Worm (Caenorhabditis elegans): ENCODE measurements around the gene Y38C1AA.6.
A peak's percentile ranks its signal among the peaks of the same experiment; 100 is the strongest.

Gene Y38C1AA.6

DNA sequence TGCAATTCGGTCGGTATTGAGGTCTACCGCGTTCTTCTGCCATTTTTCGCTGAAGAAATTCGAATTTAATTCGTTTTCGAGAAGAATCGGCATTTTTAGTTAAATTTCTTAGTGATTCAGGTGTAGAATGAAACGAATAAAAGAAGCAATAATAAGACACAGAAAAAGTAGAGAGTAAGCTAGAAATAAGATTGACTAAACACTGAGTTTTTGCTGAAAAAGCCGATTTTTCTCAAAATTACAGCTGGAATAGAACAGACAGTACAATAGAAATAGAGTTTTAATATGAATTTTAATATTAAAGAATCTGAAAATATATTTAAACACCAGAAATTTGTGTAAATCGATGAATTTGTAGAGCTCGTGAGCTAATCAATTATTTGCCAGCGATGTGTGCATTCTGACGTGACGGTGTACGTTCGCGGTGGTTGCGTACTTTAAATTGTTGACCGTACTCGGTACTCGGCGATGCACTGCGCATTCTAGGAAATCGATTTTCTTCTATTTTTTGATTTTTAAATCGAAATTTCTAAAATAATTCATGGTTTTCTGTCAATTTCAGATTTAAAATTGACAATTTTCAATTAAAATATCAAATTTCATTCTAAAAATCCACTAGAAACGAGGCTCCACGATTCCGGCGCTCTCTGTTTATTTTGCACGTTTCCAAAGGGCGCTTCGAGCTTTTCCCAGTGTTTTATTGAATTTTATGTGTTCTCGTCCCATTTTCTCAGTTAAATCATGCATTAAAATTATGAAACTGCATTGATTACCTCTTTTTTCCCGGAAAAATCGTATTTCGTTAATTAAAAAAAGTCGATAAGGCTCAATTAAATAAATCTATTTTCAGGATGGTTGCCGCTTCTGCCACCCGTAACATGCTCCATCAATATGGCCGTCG is 36.5 kb upstream of the Y38C1AA.6 start, which contains the start of the genes grld-1 and cox-6C (continued):
- TF ChIP-seq daf-19 (GFP tag; conservative IDR thresholded peaks at IDR 0.05) (no peak), unc-130 (GFP tag; optimal IDR thresholded peaks at IDR 0.05) (peak; percentile 40), aha-1 (tag) (peak; percentile 61), nhr-76 (tag; optimal IDR thresholded peaks at IDR 0.05) (no peak), madf-5 (GFP tag; IDR thresholded peaks at IDR 0.05) (no peak), ama-1 (optimal IDR thresholded peaks at IDR 0.05) (no peak), ces-1 (GFP tag; optimal IDR thresholded peaks at IDR 0.05) (no peak), nhr-102 (tag; optimal IDR thresholded peaks at IDR 0.05) (no peak), fos-1 (tag; optimal IDR thresholded peaks at IDR 0.05) (no peak), snpc-1.2 (GFP tag; IDR thresholded peaks at IDR 0.05) (no peak), sdz-12 (GFP tag; optimal IDR thresholded peaks at IDR 0.05) (no peak), ZK337.2 (GFP tag; IDR thresholded peaks at IDR 0.05) (no peak), ztf-11 (tag; optimal IDR thresholded peaks at IDR 0.05) (no peak), mdt-29 (GFP tag; IDR thresholded peaks at IDR 0.05) (no peak), nhr-28 (tag; optimal IDR thresholded peaks at IDR 0.05) (peak; percentile 37), zip-11 (GFP tag; IDR thresholded peaks at IDR 0.05) (no peak), Y5F2A.4 (GFP tag; optimal IDR thresholded peaks at IDR 0.05) (no peak), set-16 (GFP tag; IDR thresholded peaks at IDR 0.05) (no peak), hif-1 (tag; optimal IDR thresholded peaks at IDR 0.05) (peak in 1 of 2 experiments; percentile 85), ceh-62 (tag; optimal IDR thresholded peaks at IDR 0.05) (no peak), lim-7 (GFP tag; IDR thresholded peaks at IDR 0.05) (no peak), lin-29 (GFP tag; IDR thresholded peaks at IDR 0.05) (no peak), daf-16 (GFP tag; optimal IDR thresholded peaks at IDR 0.05) (no peak), daf-16 (tag; optimal IDR thresholded peaks at IDR 0.05) (peak; percentile 65), jun-1 (tag; optimal IDR thresholded peaks at IDR 0.05) (no peak), dve-1 (tag; optimal IDR thresholded peaks at IDR 0.05; ENCODE audit: insufficient read depth) (peak; percentile 29), nhr-77 (tag; optimal IDR thresholded peaks at IDR 0.05) (peak; percentile 49), attf-4 (tag; optimal IDR thresholded peaks at IDR 0.05) (no peak), unc-39 (tag; optimal IDR thresholded peaks at IDR 0.05) (no peak), dmd-8 (GFP tag; IDR thresholded peaks at IDR 0.05) (no peak), aly-2 (tag; optimal IDR thresholded peaks at IDR 0.05) (no peak), F26F4.8 (GFP tag; conservative IDR thresholded peaks at IDR 0.05) (no peak), spr-3 (GFP tag; optimal IDR thresholded peaks at IDR 0.05) (no peak), ceh-32 (tag; optimal IDR thresholded peaks at IDR 0.05; ENCODE audit: poor library complexity) (no peak)

- TF ChIP-seq mes-2 (tag; optimal IDR thresholded peaks at IDR 0.05; ENCODE audit: poor library complexity, severe bottlenecking) (peak; percentile 8), set-16 (GFP tag; IDR thresholded peaks at IDR 0.05) (peak; percentile 93), nhr-76 (tag; optimal IDR thresholded peaks at IDR 0.05) (no peak), lin-38 (GFP tag; IDR thresholded peaks at IDR 0.05) (peak; percentile 53), mxl-3 (GFP tag; optimal IDR thresholded peaks at IDR 0.05) (peak; percentile 22)
Observed at ce11 chrIV:128525-128924, 34.1 kb upstream of the Y38C1AA.6 start.

DNA sequence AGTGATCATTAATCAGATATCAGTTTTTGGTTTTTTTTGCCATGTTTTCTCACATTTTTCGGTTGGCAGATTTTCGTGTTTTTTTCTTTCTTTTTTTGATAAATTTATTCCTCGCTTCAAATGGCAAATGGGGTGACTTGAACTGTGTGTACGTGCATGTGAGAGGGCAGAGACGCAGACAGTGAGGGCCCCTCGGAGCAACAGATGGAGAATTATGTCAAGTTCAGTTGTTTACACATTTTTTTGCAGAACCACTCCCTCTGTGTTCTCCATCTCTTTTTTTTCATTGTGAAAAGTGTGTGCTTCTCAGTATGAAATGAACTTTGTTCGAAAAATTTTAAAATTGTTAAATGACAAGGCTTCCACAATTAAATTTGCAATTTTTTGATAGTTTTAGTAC is 32.5 kb upstream of the Y38C1AA.6 start:
- TF ChIP-seq ZK337.2 (GFP tag; IDR thresholded peaks at IDR 0.05) (no peak), tra-1 (GFP tag; IDR thresholded peaks at IDR 0.05) (no peak), skn-1 (tag; optimal IDR thresholded peaks at IDR 0.05) (no peak), lin-13 (GFP tag; optimal IDR thresholded peaks at IDR 0.05) (no peak), cey-2 (tag; optimal IDR thresholded peaks at IDR 0.05; ENCODE audit: borderline replicate concordance, insufficient read depth) (no peak), hif-1 (tag; optimal IDR thresholded peaks at IDR 0.05) (no peak), lin-15B (tag; optimal IDR thresholded peaks at IDR 0.05) (no peak), hmg-1.1 (GFP tag; IDR thresholded peaks at IDR 0.05) (no peak), Y105C5A.15 (GFP tag; IDR thresholded peaks at IDR 0.05) (no peak), unc-39 (tag; optimal IDR thresholded peaks at IDR 0.05) (no peak), F26F4.8 (GFP tag; conservative IDR thresholded peaks at IDR 0.05) (no peak), attf-4 (tag; optimal IDR thresholded peaks at IDR 0.05) (no peak), ceh-32 (tag; optimal IDR thresholded peaks at IDR 0.05; ENCODE audit: poor library complexity) (no peak), nhr-28 (tag; optimal IDR thresholded peaks at IDR 0.05) (no peak), daf-19 (GFP tag; conservative IDR thresholded peaks at IDR 0.05) (no peak), daf-12 (tag; optimal IDR thresholded peaks at IDR 0.05) (no peak), gei-8 (GFP tag; optimal IDR thresholded peaks at IDR 0.05) (no peak), mdl-1 (tag; optimal IDR thresholded peaks at IDR 0.05) (no peak), ceh-82 (tag; optimal IDR thresholded peaks at IDR 0.05) (no peak)
